Fruit fly (Drosophila melanogaster) S2 (cell line): Measurements from ENCODE around the gene CG45066.

Experiments used
- CG8478 ChIP-seq: fragments of >200 bp; optimal IDR thresholded peaks from 2 replicates; lab custom pipeline; 2018
- CTCF ChIP-seq, 2 experiments: fragments of >200 bp; optimal IDR thresholded peaks; 2 replicates each; lab custom pipeline; 2018

dm6 chr3L:3081146-3081872, 29.7 kb downstream of the CG45066 start:
- TF ChIP-seq CTCF (optimal IDR thresholded peaks at IDR 0.05; lab: Kevin White, UChicago) (no peak), CG8478 (lab: Kevin White, UChicago) (no peak)
